Fruit fly (Drosophila melanogaster) whole organism: ENCODE measurements around the gene AANATL3.
A peak's percentile ranks its signal among the peaks of the same experiment; 100 is the strongest.

ENCODE experiments used
- CG8478 ChIP-seq: fragments of >200 bp; optimal IDR thresholded peaks from 2 replicates; lab custom pipeline; 2018; ENCODE audit warnings: inconsistent platforms
- Dll ChIP-seq: fragments of >200 bp; optimal IDR thresholded peaks from 2 replicates; lab custom pipeline; 2017
- EcR ChIP-seq, 2 experiments: fragments of >200 bp; optimal IDR thresholded peaks; 2 replicates each; lab custom pipeline; 2017; ENCODE audit warnings: missing biosample characterization in 2 of 2, missing genetic modification characterization in 2 of 2, missing genetic modification reagents in 2 of 2
- pan ChIP-seq: fragments of >200 bp; optimal IDR thresholded peaks from 2 replicates; lab custom pipeline; 2017
- psq ChIP-seq: fragments of >200 bp; optimal IDR thresholded peaks from 2 replicates; lab custom pipeline; 2017
- usp ChIP-seq: fragments of >200 bp; optimal IDR thresholded peaks from 2 replicates; lab custom pipeline; 2017; ENCODE audit warnings: missing biosample characterization, missing genetic modification characterization, mixed read lengths

The AANATL3 gene

DNA sequence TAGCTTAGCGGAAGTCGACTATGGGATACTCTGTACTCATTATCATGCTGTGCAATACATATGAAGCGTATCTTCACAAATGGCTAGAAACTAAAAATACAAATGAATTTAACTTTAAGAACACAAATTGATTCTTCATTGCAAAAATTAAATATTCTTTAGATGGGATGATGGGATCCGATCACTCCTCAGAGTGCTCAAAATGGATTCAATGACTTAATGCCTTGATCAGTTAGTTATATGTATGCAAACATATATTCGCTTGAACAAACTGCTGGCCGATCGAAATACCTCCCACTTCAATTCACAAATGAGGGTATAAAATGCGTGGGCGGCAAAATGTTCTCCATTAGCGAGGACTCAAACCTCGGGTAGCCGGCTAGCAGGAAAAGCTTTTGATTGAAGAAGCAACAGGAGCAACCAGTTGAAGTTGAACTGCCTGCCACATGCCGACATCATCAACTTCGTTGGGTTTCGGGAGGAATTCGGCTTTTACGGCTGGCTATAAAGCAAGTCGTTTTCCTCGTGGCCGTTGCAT, 1.8 kb upstream of the AANATL3 start, which contains the start of gene sNPF:
Gene sNPF (plus strand): TSS at position 534 of the 538 bp plus-strand sequence.
- TF ChIP-seq psq (lab: Kevin White, UChicago) (no peak), CG8478 (lab: Kevin White, UChicago) (no peak), usp (GFP tag; lab: Kevin White, UChicago) (no peak), pan (peak; percentile 27)

- TF ChIP-seq usp (GFP tag; lab: Kevin White, UChicago) (no peak), pan (no peak), EcR (GFP tag; optimal IDR thresholded peaks at IDR 0.05; lab: Kevin White, UChicago) (no peak), Dll (lab: Kevin White, UChicago) (no peak), CG8478 (lab: Kevin White, UChicago) (no peak), psq (lab: Kevin White, UChicago) (no peak)
Measured at dm6 chr2L:20026351-20026849, 789 bp upstream of the AANATL3 start.

DNA sequence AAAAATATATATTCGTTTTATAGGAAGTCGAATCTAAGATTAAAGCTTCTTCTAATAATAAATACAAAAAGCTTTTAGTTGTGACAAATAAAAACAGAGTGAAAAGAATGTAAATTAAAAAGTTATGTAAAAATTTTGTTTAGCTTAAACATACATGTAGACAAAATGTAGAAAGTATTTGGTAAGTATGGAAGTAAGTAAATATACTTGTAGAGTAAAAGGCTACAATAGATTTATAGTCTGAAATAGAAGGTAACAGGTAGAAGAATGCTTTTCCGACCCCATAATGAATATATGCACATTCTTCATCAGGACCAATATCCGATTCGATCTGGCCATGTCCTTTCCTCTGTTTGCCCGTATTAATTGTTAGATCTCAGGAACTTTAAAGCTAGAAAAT, 1.3 kb downstream of the AANATL3 start:
- TF ChIP-seq usp (GFP tag; lab: Kevin White, UChicago) (no peak), Dll (lab: Kevin White, UChicago) (no peak), pan (no peak), EcR (GFP tag; optimal IDR thresholded peaks at IDR 0.05; lab: Kevin White, UChicago) (no peak), psq (lab: Kevin White, UChicago) (no peak), CG8478 (lab: Kevin White, UChicago) (no peak)

dm6 chr2L:20020091-20020490, 5.5 kb downstream of the AANATL3 start:
- TF ChIP-seq Dll (lab: Kevin White, UChicago) (no peak), psq (lab: Kevin White, UChicago) (no peak), usp (GFP tag; lab: Kevin White, UChicago) (no peak)

- TF ChIP-seq Dll (lab: Kevin White, UChicago): no peak
- TF ChIP-seq psq (lab: Kevin White, UChicago): no peak
- no peak for TF ChIP-seq CG8478 (lab: Kevin White, UChicago)
- TF ChIP-seq pan: no peak
- no peak for TF ChIP-seq usp (GFP tag; lab: Kevin White, UChicago)
- no peak for TF ChIP-seq EcR (GFP tag; optimal IDR thresholded peaks at IDR 0.05; lab: Kevin White, UChicago)
Measured at dm6 chr2L:20017055-20017454, 8.6 kb downstream of the AANATL3 start, which contains the start of gene CG43861. Gene CG43861 (minus strand): TSS chr2L:20017282.

DNA sequence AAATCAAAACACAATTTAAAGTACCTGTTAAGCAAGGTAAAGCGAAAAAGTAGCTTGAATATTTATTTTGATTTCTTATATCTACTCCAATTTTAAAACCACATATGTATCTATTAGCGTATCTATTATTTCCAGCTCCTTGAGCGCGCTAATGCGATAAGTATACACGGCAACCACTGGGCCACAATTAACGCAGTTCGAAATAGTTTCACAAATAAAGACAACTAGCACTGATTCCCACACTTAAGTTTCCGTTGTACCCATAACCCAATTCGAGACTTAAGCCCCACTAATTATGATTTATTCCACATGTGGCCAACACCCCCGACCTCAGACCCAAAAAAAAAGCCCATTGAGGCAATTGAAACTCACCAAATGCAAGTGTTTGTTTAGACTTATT, 9.2 kb downstream of the AANATL3 start:
- no peak for TF ChIP-seq usp (GFP tag; lab: Kevin White, UChicago)
- no peak for TF ChIP-seq CG8478 (lab: Kevin White, UChicago)

- no peak for TF ChIP-seq usp (GFP tag; lab: Kevin White, UChicago)
- TF ChIP-seq CG8478 (lab: Kevin White, UChicago): no peak
- no peak for TF ChIP-seq Dll (lab: Kevin White, UChicago)
- no peak for TF ChIP-seq pan
- TF ChIP-seq psq (lab: Kevin White, UChicago): no peak
- no peak for TF ChIP-seq EcR (GFP tag; optimal IDR thresholded peaks at IDR 0.05; lab: Kevin White, UChicago)
Measured at dm6 chr2L:20005064-20005463, 20.5 kb downstream of the AANATL3 start.

dm6 chr2L:20004341-20004740, 21.3 kb downstream of the AANATL3 start:
- no peak for TF ChIP-seq pan
- TF ChIP-seq CG8478 (lab: Kevin White, UChicago): no peak
- no peak for TF ChIP-seq EcR (GFP tag; optimal IDR thresholded peaks at IDR 0.05; lab: Kevin White, UChicago)
- no peak for TF ChIP-seq psq (lab: Kevin White, UChicago)
- no peak for TF ChIP-seq usp (GFP tag; lab: Kevin White, UChicago)
- no peak for TF ChIP-seq Dll (lab: Kevin White, UChicago)

- TF ChIP-seq EcR (GFP tag; optimal IDR thresholded peaks at IDR 0.05; lab: Kevin White, UChicago) (no peak), psq (lab: Kevin White, UChicago) (no peak), CG8478 (lab: Kevin White, UChicago) (no peak), usp (GFP tag; lab: Kevin White, UChicago) (no peak), Dll (lab: Kevin White, UChicago) (no peak), pan (no peak)
Measured at dm6 chr2L:20002086-20002485, 23.5 kb downstream of the AANATL3 start.

dm6 chr2L:19998139-19998538, 27.5 kb downstream of the AANATL3 start:
- TF ChIP-seq usp (GFP tag; lab: Kevin White, UChicago) (no peak), pan (no peak), psq (lab: Kevin White, UChicago) (no peak), EcR (GFP tag; optimal IDR thresholded peaks at IDR 0.05; lab: Kevin White, UChicago) (no peak), Dll (lab: Kevin White, UChicago) (no peak), CG8478 (lab: Kevin White, UChicago) (no peak)

DNA sequence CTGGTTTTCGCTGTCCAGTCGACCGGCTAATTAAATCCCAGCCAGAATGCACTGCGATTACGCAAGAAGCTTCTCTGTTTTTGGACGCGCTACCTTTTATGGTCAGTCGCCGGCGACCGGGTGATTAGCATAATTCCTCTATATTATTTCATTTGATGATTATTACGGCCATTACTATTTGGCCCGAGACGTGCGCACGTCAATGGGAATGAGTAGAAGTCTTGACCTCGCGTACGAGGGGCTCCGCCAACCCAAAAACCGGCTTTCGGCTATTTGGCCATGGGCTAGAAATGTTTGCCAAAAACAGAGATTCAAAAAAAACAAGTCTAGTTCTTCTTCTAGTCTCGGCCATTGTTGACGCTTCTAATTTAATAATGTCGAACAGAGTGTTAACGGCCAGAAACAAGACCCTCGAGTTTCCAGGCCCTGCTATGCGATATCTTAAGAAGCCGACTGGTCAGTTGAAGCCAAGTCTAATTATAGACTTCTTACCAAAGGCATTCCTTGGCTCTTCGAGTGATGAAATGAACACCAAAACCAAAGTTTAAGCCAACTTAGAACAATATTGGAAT, 33.1 kb downstream of the AANATL3 start:
- no peak for TF ChIP-seq Dll (lab: Kevin White, UChicago)
- TF ChIP-seq psq (lab: Kevin White, UChicago): no peak
- TF ChIP-seq pan: no peak
- no peak for TF ChIP-seq CG8478 (lab: Kevin White, UChicago)
- no peak for TF ChIP-seq usp (GFP tag; lab: Kevin White, UChicago)
- TF ChIP-seq EcR (GFP tag; optimal IDR thresholded peaks at IDR 0.05; lab: Kevin White, UChicago): no peak
